Worm (Caenorhabditis elegans) whole organism, early embryonic: Measurements from ENCODE around the gene flp-4.

Experiments used
- B0310.2 ChIP-seq: sonication (generic microtip); optimal IDR thresholded peaks from 2 replicates; lab custom pipeline; 2016; ENCODE audit warnings: mild to moderate bottlenecking, missing genetic modification characterization, missing compliant biosample characterization
- aly-1 ChIP-seq: sonication (generic microtip); optimal IDR thresholded peaks from 2 replicates; lab custom pipeline; 2016; ENCODE audit warnings: missing genetic modification characterization, missing compliant biosample characterization
- ama-1 ChIP-seq: fragments of 150-350 bp; optimal IDR thresholded peaks from 2 replicates; lab custom pipeline; 2014
- ceh-36 ChIP-seq: sonication (generic microtip); optimal IDR thresholded peaks from 2 replicates; lab custom pipeline; 2016; ENCODE audit warnings: missing genetic modification characterization, inconsistent platforms, missing compliant biosample characterization
- flt-1 ChIP-seq: fragments of 200-800 bp; sonication (Bioruptor generic); IDR thresholded peaks from 2 replicates; pipeline ENCODE4 v1.3.6; 2022; ENCODE audit warnings: missing genetic modification characterization, missing compliant biosample characterization
- hmbx-1 ChIP-seq: sonication (generic microtip); optimal IDR thresholded peaks from 2 replicates; lab custom pipeline; 2016; ENCODE audit warnings: mild to moderate bottlenecking, missing genetic modification characterization, missing compliant biosample characterization
- hmg-4 ChIP-seq: fragments of 200-800 bp; sonication (Bioruptor generic); optimal IDR thresholded peaks from 2 replicates; lab custom pipeline; 2018; ENCODE audit warnings: mild to moderate bottlenecking, missing genetic modification characterization, missing compliant biosample characterization
- hnd-1 ChIP-seq: sonication (generic microtip); optimal IDR thresholded peaks from 2 replicates; lab custom pipeline; 2016; ENCODE audit warnings: missing genetic modification characterization, missing compliant biosample characterization
- pes-1 ChIP-seq: fragments of 200-800 bp; sonication (Bioruptor generic); IDR thresholded peaks from 2 replicates; pipeline ENCODE4 v1.3.6; 2022; ENCODE audit warnings: missing genetic modification reagents, missing genetic modification characterization, missing compliant biosample characterization
- scrt-1 ChIP-seq: fragments of 200-800 bp; sonication (Bioruptor generic); IDR thresholded peaks from 2 replicates; pipeline ENCODE4 v1.3.6; 2022; ENCODE audit warnings: missing genetic modification characterization, missing compliant biosample characterization
- sea-1 ChIP-seq: fragments of 200-800 bp; sonication (Bioruptor generic); conservative IDR thresholded peaks from 2 replicates; pipeline ENCODE4 v1.3.6; 2022; ENCODE audit warnings: missing genetic modification characterization, missing compliant biosample characterization
- tbx-11 ChIP-seq: fragments of 200-800 bp; sonication (Bioruptor generic); IDR thresholded peaks from 2 replicates; pipeline ENCODE4 v1.3.6; 2022; ENCODE audit warnings: missing genetic modification characterization, missing compliant biosample characterization
- tbx-37 ChIP-seq: fragments of 200-800 bp; sonication (Bioruptor generic); conservative IDR thresholded peaks from 2 replicates; pipeline ENCODE4 v1.3.6; 2022; ENCODE audit warnings: missing genetic modification reagents, missing genetic modification characterization, missing compliant biosample characterization
- tra-4 ChIP-seq: sonication (generic microtip); optimal IDR thresholded peaks from 2 replicates; lab custom pipeline; 2017; ENCODE audit warnings: missing genetic modification characterization, missing compliant biosample characterization

DNA sequence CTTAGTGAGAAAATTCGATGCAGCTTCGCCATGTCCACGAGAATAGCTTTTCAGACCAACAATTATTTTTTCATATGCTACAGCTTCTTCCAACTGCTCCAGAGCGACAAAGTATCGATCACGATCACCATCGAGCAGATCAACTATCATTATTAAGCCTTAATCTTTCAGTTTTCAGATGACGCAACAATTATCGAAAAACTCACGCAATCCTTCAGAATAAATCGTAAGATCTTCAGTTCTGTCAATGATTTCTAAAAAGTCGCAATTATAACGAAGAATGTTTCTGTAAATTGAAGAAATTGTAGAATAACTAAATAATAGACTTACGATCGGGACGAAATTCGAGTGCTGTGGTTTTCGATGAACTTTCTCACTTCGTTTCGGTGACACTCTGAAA is 54.5 kb downstream of the flp-4 start:
- TF ChIP-seq scrt-1, result no peak
- no peak for TF ChIP-seq tbx-37 (GFP tag; lab: Robert Waterston, UW)
- TF ChIP-seq flt-1 (GFP tag; lab: Robert Waterston, UW), result no peak
- no peak for TF ChIP-seq hmbx-1
- TF ChIP-seq ama-1 (lab: Kevin White, UChicago), result no peak
- TF ChIP-seq aly-1 (tag; lab: Kevin White, UChicago), result no peak
- no peak for TF ChIP-seq hmg-4
- no peak for TF ChIP-seq pes-1 (GFP tag; lab: Robert Waterston, UW)
- TF ChIP-seq ceh-36 (tag; lab: Kevin White, UChicago), result no peak
- no peak for TF ChIP-seq B0310.2 (tag; lab: Kevin White, UChicago)
- no peak for TF ChIP-seq tbx-11
- no peak for TF ChIP-seq hnd-1 (tag; lab: Kevin White, UChicago)
- no peak for TF ChIP-seq sea-1
- TF ChIP-seq tra-4 (tag; lab: Kevin White, UChicago), result no peak
